Worm (Caenorhabditis elegans) whole organism, L3 larva: ENCODE data around the gene spat-1.

Source experiments
- ZK546.5 ChIP-seq: sonication (generic microtip); optimal IDR thresholded peaks from 2 replicates; lab custom pipeline; 2017; ENCODE audit warnings: missing biosample characterization, missing genetic modification characterization
- aly-2 ChIP-seq: fragments of 150-350 bp; optimal IDR thresholded peaks from 2 replicates; lab custom pipeline; 2014; ENCODE audit warnings: missing biosample characterization, missing genetic modification characterization
- elt-2 ChIP-seq: sonication (generic microtip); optimal IDR thresholded peaks from 2 replicates; lab custom pipeline; 2016; ENCODE audit warnings: missing genetic modification reagents, mild to moderate bottlenecking, missing genetic modification characterization, missing compliant biosample characterization
- eor-1 ChIP-seq, 2 experiments: fragments of 150-350 bp; optimal IDR thresholded peaks; 2 replicates each; lab custom pipeline; 2014 to 2018; ENCODE audit warnings: missing biosample characterization in 2 of 2, missing genetic modification characterization in 2 of 2
- fkh-2 ChIP-seq: fragments of 150-350 bp; optimal IDR thresholded peaks from 2 replicates; lab custom pipeline; 2014; ENCODE audit warnings: missing biosample characterization, missing genetic modification reagents, missing genetic modification characterization
- mdl-1 ChIP-seq: fragments of 150-350 bp; optimal IDR thresholded peaks from 2 replicates; lab custom pipeline; 2014; ENCODE audit warnings: missing biosample characterization, missing genetic modification characterization
- nhr-12 ChIP-seq: fragments of 150-350 bp; optimal IDR thresholded peaks from 2 replicates; lab custom pipeline; 2014; ENCODE audit warnings: missing biosample characterization, missing genetic modification characterization
- nhr-237 ChIP-seq: fragments of 150-350 bp; optimal IDR thresholded peaks from 2 replicates; lab custom pipeline; 2014; ENCODE audit warnings: missing biosample characterization, missing genetic modification characterization
- pha-4 ChIP-seq: fragments of 150-350 bp; optimal IDR thresholded peaks from 2 replicates; lab custom pipeline; 2014; ENCODE audit warnings: missing biosample characterization, missing genetic modification reagents, missing genetic modification characterization
- pqm-1 ChIP-seq: fragments of 150-350 bp; optimal IDR thresholded peaks from 2 replicates; lab custom pipeline; 2017; ENCODE audit warnings: missing biosample characterization, missing genetic modification characterization, inconsistent platforms
- skn-1 ChIP-seq: fragments of 150-350 bp; optimal IDR thresholded peaks from 2 replicates; lab custom pipeline; 2014; ENCODE audit warnings: missing biosample characterization, missing genetic modification characterization
- snpc-4 ChIP-seq: fragments of 150-350 bp; optimal IDR thresholded peaks from 2 replicates; lab custom pipeline; 2014; ENCODE audit warnings: missing biosample characterization, missing genetic modification characterization
- tbx-2 ChIP-seq: sonication (generic microtip); optimal IDR thresholded peaks from 2 replicates; lab custom pipeline; 2016; ENCODE audit warnings: mild to moderate bottlenecking, missing genetic modification characterization, missing compliant biosample characterization
- unc-39 ChIP-seq: sonication (generic microtip); optimal IDR thresholded peaks from 4 replicates; lab custom pipeline; 2017; ENCODE audit warnings: missing biosample characterization, missing genetic modification characterization

DNA sequence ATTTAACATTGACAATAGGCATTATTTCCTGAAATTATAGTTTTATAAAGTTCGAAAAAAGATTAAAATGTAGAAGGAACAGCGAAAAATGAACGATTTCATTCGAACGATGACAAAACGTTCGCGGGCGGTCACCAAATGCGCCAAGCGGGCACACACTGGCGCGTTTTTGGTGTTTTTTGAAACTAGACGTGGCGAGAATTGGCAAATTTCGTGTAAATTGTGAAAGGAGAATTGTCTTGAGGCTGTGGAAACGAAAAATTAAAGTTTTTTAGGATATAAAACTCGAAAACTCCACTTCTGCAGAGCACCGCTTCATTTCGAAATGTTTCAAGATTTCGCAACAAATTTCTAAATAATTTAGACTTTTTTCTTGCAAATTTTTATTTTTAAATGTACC lies 39.9 kb upstream of the spat-1 start, which contains the start of gene usp-14:
- peak; percentile 48 for TF ChIP-seq pha-4
- TF ChIP-seq aly-2 (tag; lab: Kevin White, UChicago) = no peak
- TF ChIP-seq nhr-12 (tag; lab: Kevin White, UChicago) = no peak
- no peak for TF ChIP-seq mdl-1 (tag; lab: Kevin White, UChicago)
- TF ChIP-seq elt-2 (tag; lab: Kevin White, UChicago) = peak; percentile 13
- no peak for TF ChIP-seq nhr-237 (tag; lab: Kevin White, UChicago)
- TF ChIP-seq unc-39 (tag; lab: Kevin White, UChicago) = no peak
- peak; percentile 77 for TF ChIP-seq skn-1 (tag; lab: Kevin White, UChicago)
- TF ChIP-seq pqm-1 (tag; lab: Kevin White, UChicago) = no peak
- no peak for TF ChIP-seq eor-1 (tag; optimal IDR thresholded peaks at IDR 0.05; lab: Kevin White, UChicago)
- no peak for TF ChIP-seq ZK546.5 (tag; lab: Kevin White, UChicago)
- peak; percentile 37 for TF ChIP-seq tbx-2
- TF ChIP-seq snpc-4 (tag; lab: Kevin White, UChicago) = peak; percentile 74
- no peak for TF ChIP-seq fkh-2
